Fruit fly (Drosophila melanogaster) whole organism, wandering third instar larva: Measurements from ENCODE around the gene RpS29.

Experiments
- Dfd ChIP-seq: fragments of >200 bp; optimal IDR thresholded peaks from 2 replicates; lab custom pipeline; 2017; ENCODE audit warnings: missing biosample characterization, missing genetic modification characterization
- Dif ChIP-seq: fragments of 200-275, 200-300 bp; sonication (Bioruptor generic); optimal IDR thresholded peaks from 2 replicates; lab custom pipeline; 2018; ENCODE audit warnings: missing biosample characterization, missing genetic modification characterization; ENCODE audit not compliant: partially characterized antibody
- Hnf4 ChIP-seq: fragments of 200-800 bp; sonication (Bioruptor generic); optimal IDR thresholded peaks from 2 replicates; lab custom pipeline; 2016; ENCODE audit warnings: missing biosample characterization, mild to moderate bottlenecking, missing genetic modification characterization
- Hr78 ChIP-seq: fragments of >200 bp; optimal IDR thresholded peaks from 2 replicates; lab custom pipeline; 2017; ENCODE audit warnings: missing biosample characterization, missing genetic modification characterization
- Hr83 ChIP-seq: fragments of 200-300 bp; sonication (Bioruptor generic); optimal IDR thresholded peaks from 2 replicates; lab custom pipeline; 2016; ENCODE audit warnings: missing biosample characterization, mild to moderate bottlenecking, missing genetic modification characterization, moderate library complexity; ENCODE audit not compliant: poor library complexity, severe bottlenecking
- Jra ChIP-seq: sonication (Bioruptor generic); optimal IDR thresholded peaks from 2 replicates; lab custom pipeline; 2016; ENCODE audit warnings: missing biosample characterization, missing genetic modification characterization
- Mio ChIP-seq: sonication (Bioruptor generic); optimal IDR thresholded peaks from 2 replicates; lab custom pipeline; 2016; ENCODE audit warnings: missing biosample characterization, missing genetic modification characterization
- Myc ChIP-seq: fragments of >200 bp; optimal IDR thresholded peaks from 2 replicates; lab custom pipeline; 2017
- OdsH ChIP-seq: fragments of 200-800 bp; sonication (Bioruptor generic); optimal IDR thresholded peaks from 2 replicates; lab custom pipeline; 2016; ENCODE audit warnings: missing biosample characterization, mild to moderate bottlenecking, missing genetic modification characterization
- Rel ChIP-seq, 2 experiments: fragments of 200-800 bp; sonication (Bioruptor generic) in 1 of 2; optimal IDR thresholded peaks; 2 replicates in 1 of 2; 3 replicates in 1 of 2; lab custom pipeline; 2016 to 2019; ENCODE audit warnings: mild to moderate bottlenecking in 2 of 2, missing biosample characterization in 2 of 2, missing genetic modification characterization in 2 of 2, moderate library complexity in 1 of 2
- Sp1 ChIP-seq: fragments of 200-800 bp; sonication (Bioruptor generic); optimal IDR thresholded peaks from 3 replicates; lab custom pipeline; 2019; ENCODE audit warnings: missing biosample characterization, mild to moderate bottlenecking, missing genetic modification characterization, moderate library complexity
- Vsx2 ChIP-seq: fragments of 200-300, 225-300 bp; sonication (Bioruptor generic); optimal IDR thresholded peaks from 2 replicates; lab custom pipeline; 2018; ENCODE audit warnings: missing biosample characterization, missing genetic modification characterization; ENCODE audit not compliant: partially characterized antibody
- br ChIP-seq: fragments of 200-800 bp; sonication (Bioruptor generic); optimal IDR thresholded peaks from 2 replicates; lab custom pipeline; 2016; ENCODE audit warnings: missing biosample characterization, missing genetic modification characterization
- dl ChIP-seq, 2 experiments: fragments of 175-275, 200-275 bp in 1 of 2; fragments of 200-275 bp in 1 of 2; sonication (Bioruptor generic); optimal IDR thresholded peaks; lab custom pipeline; 2018; ENCODE audit warnings: mild to moderate bottlenecking in 2 of 2, missing biosample characterization in 2 of 2, missing genetic modification characterization in 2 of 2, moderate library complexity in 2 of 2; ENCODE audit not compliant: partially characterized antibody in 2 of 2, insufficient read depth in 1 of 2
- dsf ChIP-seq: sonication (Bioruptor generic); optimal IDR thresholded peaks from 2 replicates; lab custom pipeline; 2016; ENCODE audit warnings: missing biosample characterization, missing genetic modification characterization, borderline replicate concordance
- ey ChIP-seq: fragments of 200-800 bp; sonication (Bioruptor generic); optimal IDR thresholded peaks from 2 replicates; lab custom pipeline; 2016; ENCODE audit warnings: missing biosample characterization, missing genetic modification characterization
- foxo ChIP-seq, 2 experiments: fragments of 200-800 bp; sonication (Bioruptor generic); optimal IDR thresholded peaks; 2 replicates in 1 of 2; 3 replicates in 1 of 2; lab custom pipeline; 2016 to 2017; ENCODE audit warnings: missing biosample characterization in 2 of 2, missing genetic modification characterization in 2 of 2
- h ChIP-seq: fragments of 200-800 bp; sonication (Bioruptor generic); optimal IDR thresholded peaks from 3 replicates; lab custom pipeline; 2016; ENCODE audit warnings: missing biosample characterization, mild to moderate bottlenecking, missing genetic modification characterization
- lola ChIP-seq: fragments of >200 bp; optimal IDR thresholded peaks from 2 replicates; lab custom pipeline; 2017; ENCODE audit warnings: missing biosample characterization, missing genetic modification characterization
- pan ChIP-seq: fragments of >200 bp; optimal IDR thresholded peaks from 2 replicates; lab custom pipeline; 2017
- rgr ChIP-seq: fragments of 200-800 bp; sonication (Bioruptor generic); optimal IDR thresholded peaks from 3 replicates; lab custom pipeline; 2016; ENCODE audit warnings: missing biosample characterization, mild to moderate bottlenecking, missing genetic modification characterization
- tai ChIP-seq: sonication (Bioruptor generic); optimal IDR thresholded peaks from 2 replicates; lab custom pipeline; 2016; ENCODE audit warnings: missing biosample characterization, missing genetic modification characterization

RpS29 gene

dm6 chr3R:9771519-9771972, 6.3 kb upstream of the RpS29 start, which contains the start of gene CG9471 (continued):
- no peak for TF ChIP-seq Dfd (GFP tag; lab: Kevin White, UChicago)
- peak; percentile 96 for TF ChIP-seq Sp1
- TF ChIP-seq ey (GFP tag; lab: Kevin White, UChicago): peak; percentile 98
- TF ChIP-seq Hr78: no peak

- peak; percentile 17 for TF ChIP-seq OdsH (GFP tag; lab: Kevin White, UChicago)
- peak; percentile 8 for TF ChIP-seq Jra (GFP tag; lab: Kevin White, UChicago)
- no peak for TF ChIP-seq Vsx2 (GFP tag; lab: Kevin White, UChicago)
- TF ChIP-seq rgr (GFP tag; lab: Kevin White, UChicago): peak; percentile 4
- TF ChIP-seq Hr83 (GFP tag; lab: Kevin White, UChicago): peak; percentile 12
- peak; percentile 24 for TF ChIP-seq br (GFP tag; lab: Kevin White, UChicago)
- TF ChIP-seq h (GFP tag; lab: Kevin White, UChicago): peak; percentile 5
- no peak for TF ChIP-seq dl (GFP tag; optimal IDR thresholded peaks at IDR 0.05; lab: Kevin White, UChicago; ENCODE audit: insufficient read depth in 1 of 2, partially characterized antibody in 2 of 2)
- TF ChIP-seq Sp1: peak; percentile 27
- no peak for TF ChIP-seq Rel (GFP tag; optimal IDR thresholded peaks at IDR 0.05; lab: Kevin White, UChicago)
- peak; percentile 93 for TF ChIP-seq Rel (tag; optimal IDR thresholded peaks at IDR 0.05; lab: Kevin White, UChicago)
Measured at dm6 chr3R:9774147-9774546, 3.7 kb upstream of the RpS29 start, which contains the start of gene Whamy. TSS of gene Whamy (minus strand) at chr3R:9774419.

- no peak for TF ChIP-seq br (GFP tag; lab: Kevin White, UChicago)
Measured at dm6 chr3R:9774821-9775220, 3.0 kb upstream of the RpS29 start, which contains the start of gene topi. TSS of gene topi (plus strand) at chr3R:9775121.

DNA sequence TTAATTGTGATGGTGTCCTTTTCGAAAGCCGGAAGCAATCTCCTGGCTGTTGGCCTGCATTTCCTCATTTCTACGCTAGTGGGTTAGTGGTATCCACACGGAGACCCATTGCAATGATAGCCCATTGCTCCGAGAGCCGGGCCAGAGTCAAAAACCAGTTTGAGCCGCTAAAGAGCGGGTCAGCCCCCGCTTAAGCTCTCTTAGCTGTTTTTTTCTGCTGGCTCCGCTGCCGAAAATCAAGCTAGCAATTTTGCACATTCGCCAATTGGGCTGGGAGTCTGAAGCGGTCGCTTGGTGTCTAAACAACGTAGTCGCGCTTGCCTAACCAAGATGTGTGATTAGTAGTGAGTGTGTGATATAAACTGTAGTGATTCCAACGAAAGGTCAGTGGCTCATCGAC, 1.9 kb downstream of the RpS29 start, which contains the start of gene CG12947:
CG12947 (plus strand) TSS at position 301 of the 400 bp plus-strand sequence.
- no peak for TF ChIP-seq Vsx2 (GFP tag; lab: Kevin White, UChicago)

DNA sequence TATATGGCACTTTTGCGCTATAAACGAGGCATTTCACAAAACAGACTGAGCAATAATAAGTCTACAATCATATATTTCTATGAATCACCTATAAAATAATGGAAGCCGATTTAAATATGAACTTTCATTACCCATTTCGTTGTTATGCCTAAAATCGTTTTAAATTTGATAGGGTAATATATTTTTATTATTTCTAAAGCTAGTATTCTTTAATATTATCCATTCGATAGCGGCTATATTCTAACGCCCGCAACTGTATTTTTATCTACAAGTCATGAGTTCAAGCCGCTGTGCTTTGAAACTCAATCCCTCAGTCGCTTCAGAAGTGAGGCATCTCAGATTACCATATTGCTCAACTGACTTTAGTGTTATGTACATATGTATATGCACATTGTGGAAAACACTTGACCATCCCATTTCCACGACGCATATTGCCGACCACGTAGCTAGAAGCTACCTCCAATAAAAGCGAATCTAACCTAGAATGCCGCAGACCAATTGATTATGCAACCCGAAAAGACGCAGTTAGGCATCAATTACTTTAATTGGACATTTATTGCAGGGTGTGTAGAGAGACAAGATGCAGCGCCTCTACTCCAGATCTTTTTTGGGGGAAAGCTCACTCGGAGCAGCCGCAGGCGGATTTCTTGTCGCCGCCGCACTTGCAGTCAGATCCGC, 5.5 kb downstream of the RpS29 start:
- no peak for TF ChIP-seq Mio
- no peak for TF ChIP-seq tai (GFP tag; lab: Kevin White, UChicago)
- TF ChIP-seq Hr78: no peak
- no peak for TF ChIP-seq OdsH (GFP tag; lab: Kevin White, UChicago)
- peak; percentile 33 for TF ChIP-seq Hnf4

DNA sequence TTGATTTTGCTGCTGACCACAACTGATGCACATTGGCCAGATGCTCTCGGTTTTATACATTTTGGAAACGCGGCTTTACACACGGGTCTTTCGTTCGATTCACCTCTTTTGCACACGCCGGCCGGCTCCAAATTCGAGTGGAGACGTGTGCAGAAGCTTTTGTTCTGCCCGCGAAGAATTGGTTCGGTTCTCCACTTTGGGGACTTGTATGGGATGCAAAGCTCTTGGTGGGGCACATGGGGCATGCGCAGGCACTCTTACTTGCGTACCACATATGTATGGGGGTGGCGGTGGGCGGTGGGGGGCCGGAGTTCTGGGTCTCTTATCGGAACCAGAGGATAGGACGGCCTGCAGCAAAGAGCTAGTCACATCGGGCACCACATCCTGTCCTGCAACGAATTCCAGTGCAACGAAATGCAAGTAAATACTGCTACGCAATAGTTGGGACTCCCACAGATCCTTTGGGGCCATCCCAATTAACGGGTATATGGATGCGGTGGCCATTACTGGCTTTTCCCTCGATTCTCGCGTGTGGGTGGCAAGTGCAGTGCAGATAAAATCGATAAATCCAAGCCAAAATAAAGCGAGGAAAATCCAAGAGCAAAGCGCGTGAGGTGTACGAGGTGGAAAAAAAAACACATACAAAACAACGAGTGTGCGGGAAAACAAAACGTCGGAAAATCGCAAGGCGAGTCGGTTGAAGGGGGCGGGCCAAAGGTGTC, 6.7 kb downstream of the RpS29 start, which contains the start of the genes MtnA and CG8500:
MtnA (minus strand) TSS at position 30 of the 722 bp plus-strand sequence.
CG8500 (plus strand) TSS at position 313 of the 722 bp plus-strand sequence.
- peak; percentile 97 to 99 for TF ChIP-seq dl (GFP tag; optimal IDR thresholded peaks at IDR 0.05; lab: Kevin White, UChicago; ENCODE audit: insufficient read depth in 1 of 2, partially characterized antibody in 2 of 2)
- peak; percentile 100 for TF ChIP-seq Vsx2 (GFP tag; lab: Kevin White, UChicago)
- TF ChIP-seq Hr78: no peak
- TF ChIP-seq Dif (GFP tag; lab: Kevin White, UChicago): peak; percentile 100
- TF ChIP-seq dsf (GFP tag; lab: Kevin White, UChicago): no peak
- TF ChIP-seq foxo (GFP tag; optimal IDR thresholded peaks at IDR 0.05; lab: Kevin White, UChicago): peak in 1 of 2 experiments; percentile 8
- peak; percentile 17 for TF ChIP-seq h (GFP tag; lab: Kevin White, UChicago)
- TF ChIP-seq ey (GFP tag; lab: Kevin White, UChicago): no peak
- TF ChIP-seq rgr (GFP tag; lab: Kevin White, UChicago): peak; percentile 48
- TF ChIP-seq Myc (lab: Kevin White, UChicago): peak; percentile 8
- TF ChIP-seq lola: no peak
- TF ChIP-seq br (GFP tag; lab: Kevin White, UChicago): no peak
- no peak for TF ChIP-seq Rel (GFP tag; optimal IDR thresholded peaks at IDR 0.05; lab: Kevin White, UChicago)
- peak; percentile 54 for TF ChIP-seq Rel (tag; optimal IDR thresholded peaks at IDR 0.05; lab: Kevin White, UChicago)
- TF ChIP-seq pan (lab: Kevin White, UChicago): no peak
- TF ChIP-seq Hr83 (GFP tag; lab: Kevin White, UChicago): no peak
